Fruit fly (Drosophila melanogaster): ENCODE results near the gene CG15754.

The CG15754 gene

dm6 chrX:13572382-13572781 is 44.6 kb downstream of the CG15754 start (continued):
- TF ChIP-seq Max (GFP tag; optimal IDR thresholded peaks at IDR 0.05) (peak; percentile 35), lab (GFP tag; optimal IDR thresholded peaks at IDR 0.05) (peak; percentile 58), Ptx1 (GFP tag; IDR thresholded peaks at IDR 0.05) (peak; percentile 62), Hand (GFP tag; optimal IDR thresholded peaks at IDR 0.05) (peak; percentile 21), vfl (GFP tag; optimal IDR thresholded peaks at IDR 0.05) (no peak), CG8281 (tag; optimal IDR thresholded peaks at IDR 0.05) (no peak), CG6254 (GFP tag; optimal IDR thresholded peaks at IDR 0.05) (peak; percentile 39), CG18476 (GFP tag; optimal IDR thresholded peaks at IDR 0.05) (peak; percentile 27), Fer2 (tag; optimal IDR thresholded peaks at IDR 0.05) (no peak), maf-S (GFP tag; optimal IDR thresholded peaks at IDR 0.05) (peak; percentile 8), dysf (GFP tag; IDR thresholded peaks at IDR 0.05) (peak; percentile 59), CG30431 (GFP tag; optimal IDR thresholded peaks at IDR 0.05) (peak; percentile 25), chm (GFP tag; IDR thresholded peaks at IDR 0.05) (no peak), E2f1 (GFP tag; IDR thresholded peaks at IDR 0.05) (peak; percentile 49), CG10431 (GFP tag; optimal IDR thresholded peaks at IDR 0.05) (no peak), CG6175 (GFP tag; IDR thresholded peaks at IDR 0.05) (no peak), Hr78 (GFP tag; optimal IDR thresholded peaks at IDR 0.05) (no peak), yki (optimal IDR thresholded peaks at IDR 0.05) (no peak), wdn (GFP tag; IDR thresholded peaks at IDR 0.05) (no peak), Ada2b (GFP tag; IDR thresholded peaks at IDR 0.05) (peak; percentile 47), peb (GFP tag; IDR thresholded peaks at IDR 0.05) (no peak), Eip74EF (GFP tag; optimal IDR thresholded peaks at IDR 0.05) (peak in 1 of 2 experiments; percentile 35), tgo (GFP tag; IDR thresholded peaks at IDR 0.05) (peak; percentile 44; the same call in 2 of the 3 replicates), PHDP (tag; optimal IDR thresholded peaks at IDR 0.05) (peak; percentile 71), Asciz (GFP tag; optimal IDR thresholded peaks at IDR 0.05) (peak; percentile 38), Lim3 (GFP tag; IDR thresholded peaks at IDR 0.05) (no peak), amos (GFP tag; IDR thresholded peaks at IDR 0.05; ENCODE audit: partially characterized antibody) (no peak), CG10543 (GFP tag; optimal IDR thresholded peaks at IDR 0.05) (no peak), Fer1 (GFP tag; optimal IDR thresholded peaks at IDR 0.05) (peak; percentile 70), Ssrp (tag; optimal IDR thresholded peaks at IDR 0.05) (peak; percentile 68), CG6654 (GFP tag; optimal IDR thresholded peaks at IDR 0.05) (peak; percentile 51), Sry-δ (GFP tag; optimal IDR thresholded peaks at IDR 0.05) (peak; percentile 6), vnd (GFP tag; IDR thresholded peaks at IDR 0.05; ENCODE audit: partially characterized antibody) (no peak), fd96Cb (tag; optimal IDR thresholded peaks at IDR 0.05) (peak; percentile 77), jing (GFP tag; optimal IDR thresholded peaks at IDR 0.05) (peak; percentile 8), mam (GFP tag; optimal IDR thresholded peaks at IDR 0.05) (peak; percentile 57), CG34422 (GFP tag; IDR thresholded peaks at IDR 0.05) (no peak), run (tag; optimal IDR thresholded peaks at IDR 0.05) (no peak), CG17612 (GFP tag; IDR thresholded peaks at IDR 0.05) (no peak), zen (tag; optimal IDR thresholded peaks at IDR 0.05) (no peak), twi (tag; optimal IDR thresholded peaks at IDR 0.05) (peak; percentile 5)

All from whole organism, embryonic.